Fruit fly (Drosophila melanogaster): ENCODE results near the gene CG42816.
A peak's percentile ranks its signal among the peaks of the same experiment; 100 is the strongest.

The CG42816 gene

dm6 chr3L:17841085-17841606 lies 43.8 kb upstream of the CG42816 start, which contains the start of gene CG5577 (continued):
- TF ChIP-seq ranshi (GFP tag; IDR thresholded peaks at IDR 0.05) (no peak), lmd (GFP tag; IDR thresholded peaks at IDR 0.05) (peak; percentile 15; the same call in 1 of the 2 replicates), nmo (GFP tag; optimal IDR thresholded peaks at IDR 0.05) (no peak), Dref (GFP tag; IDR thresholded peaks at IDR 0.05) (peak; percentile 57), Hmr (GFP tag; optimal IDR thresholded peaks at IDR 0.05) (peak; percentile 46), inv (GFP tag; IDR thresholded peaks at IDR 0.05; ENCODE audit: partially characterized antibody) (peak; percentile 45; the same call in 1 of the 2 replicates), rib (GFP tag; IDR thresholded peaks at IDR 0.05) (peak; percentile 59; the same call in 1 of the 2 replicates), mirr (GFP tag; optimal IDR thresholded peaks at IDR 0.05) (peak; percentile 57), exex (tag; optimal IDR thresholded peaks at IDR 0.05) (peak; percentile 50), sima (GFP tag; optimal IDR thresholded peaks at IDR 0.05) (no peak), Nf-YB (GFP tag; optimal IDR thresholded peaks at IDR 0.05) (peak; percentile 87), BtbVII (GFP tag; optimal IDR thresholded peaks at IDR 0.05) (peak; percentile 7), ERR (GFP tag; optimal IDR thresholded peaks at IDR 0.05) (peak; percentile 31), ap (GFP tag; IDR thresholded peaks at IDR 0.05) (no peak), Med (GFP tag) (peak; percentile 93), dan (GFP tag; IDR thresholded peaks at IDR 0.05) (no peak), CG31441 (GFP tag; IDR thresholded peaks at IDR 0.05) (no peak), unpg (GFP tag; optimal IDR thresholded peaks at IDR 0.05) (no peak), NK7.1 (GFP tag; optimal IDR thresholded peaks at IDR 0.05) (no peak), amos (GFP tag; IDR thresholded peaks at IDR 0.05; ENCODE audit: partially characterized antibody) (peak; percentile 65; the same call in 1 of the 2 replicates), ssp (GFP tag; IDR thresholded peaks at IDR 0.05) (no peak), CG1603 (tag; optimal IDR thresholded peaks at IDR 0.05) (peak; percentile 9), Hr78 (GFP tag; optimal IDR thresholded peaks at IDR 0.05) (peak in 1 of 2 experiments; percentile 13), Rfx (GFP tag; IDR thresholded peaks at IDR 0.05) (peak; percentile 63), Trl (optimal IDR thresholded peaks at IDR 0.05) (peak; percentile 38 to 75), Trl (GFP tag; optimal IDR thresholded peaks at IDR 0.05) (peak; percentile 9), vnd (GFP tag; IDR thresholded peaks at IDR 0.05; ENCODE audit: partially characterized antibody) (peak; percentile 60; the same call in 2 of the 3 replicates), CG3995 (GFP tag; optimal IDR thresholded peaks at IDR 0.05) (peak; percentile 75), klu (GFP tag; IDR thresholded peaks at IDR 0.05) (no peak), aop (GFP tag; IDR thresholded peaks at IDR 0.05) (no peak), CG13296 (GFP tag; optimal IDR thresholded peaks at IDR 0.05) (peak; percentile 55), mam (GFP tag; optimal IDR thresholded peaks at IDR 0.05) (peak; percentile 22), CG13287 (GFP tag; IDR thresholded peaks at IDR 0.05; ENCODE audit: partially characterized antibody) (peak; percentile 90), CG33557 (GFP tag; optimal IDR thresholded peaks at IDR 0.05) (no peak), az2 (GFP tag; optimal IDR thresholded peaks at IDR 0.05) (no peak), D19A (tag; optimal IDR thresholded peaks at IDR 0.05) (peak; percentile 69), hbn (GFP tag; IDR thresholded peaks at IDR 0.05; ENCODE audit: partially characterized antibody) (peak; percentile 40; the same call in 1 of the 2 replicates), CG4360 (GFP tag; IDR thresholded peaks at IDR 0.05) (no peak), Nf-YC (tag; optimal IDR thresholded peaks at IDR 0.05) (peak; percentile 90), shn (GFP tag; optimal IDR thresholded peaks at IDR 0.05) (peak; percentile 16), CG16815 (GFP tag; optimal IDR thresholded peaks at IDR 0.05) (no peak), gcm2 (GFP tag; optimal IDR thresholded peaks at IDR 0.05) (no peak), jumu (GFP tag; optimal IDR thresholded peaks at IDR 0.05) (no peak), chif (GFP tag; optimal IDR thresholded peaks at IDR 0.05) (no peak), ase (GFP tag; IDR thresholded peaks at IDR 0.05) (peak; percentile 39; the same call in 1 of the 3 replicates), CG3281 (GFP tag; optimal IDR thresholded peaks at IDR 0.05) (peak; percentile 12), prd (optimal IDR thresholded peaks at IDR 0.05) (no peak), prd (GFP tag; IDR thresholded peaks at IDR 0.05) (0 out of 3 replicates have a peak, but pooled peaks have one; percentile 35), insv (GFP tag; optimal IDR thresholded peaks at IDR 0.05) (no peak), Dll (GFP tag; IDR thresholded peaks at IDR 0.05; ENCODE audit: partially characterized antibody) (peak; percentile 67)

Data from whole organism, embryonic.